Worm (Caenorhabditis elegans): ENCODE data around the gene srt-55.

- peak; percentile 38 for TF ChIP-seq mls-2 (tag; optimal IDR thresholded peaks at IDR 0.05)
- peak; percentile 14 for TF ChIP-seq lsy-2 (tag; optimal IDR thresholded peaks at IDR 0.05)
- no peak for TF ChIP-seq nhr-12 (tag; optimal IDR thresholded peaks at IDR 0.05)
- TF ChIP-seq snpc-4 (tag; optimal IDR thresholded peaks at IDR 0.05), result no peak
- TF ChIP-seq ztf-11 (tag; optimal IDR thresholded peaks at IDR 0.05), result no peak
- TF ChIP-seq ces-1 (GFP tag; optimal IDR thresholded peaks at IDR 0.05), result peak; percentile 79
Observed at ce11 chrIII:10123586-10124233, 17.4 kb upstream of the srt-55 start, which contains the start of gene ttll-4.
